Worm (Caenorhabditis elegans): ENCODE data around the gene F36H1.11.

F36H1.11 gene

ce11 chrIV:11021512-11022268 lies 27.3 kb upstream of the F36H1.11 start, which contains the start of gene mogs-1 (continued):
- 0 out of 2 replicates have a peak, but pooled peaks have one; percentile 4 for TF ChIP-seq mcd-1 (GFP tag; IDR thresholded peaks at IDR 0.05)

DNA sequence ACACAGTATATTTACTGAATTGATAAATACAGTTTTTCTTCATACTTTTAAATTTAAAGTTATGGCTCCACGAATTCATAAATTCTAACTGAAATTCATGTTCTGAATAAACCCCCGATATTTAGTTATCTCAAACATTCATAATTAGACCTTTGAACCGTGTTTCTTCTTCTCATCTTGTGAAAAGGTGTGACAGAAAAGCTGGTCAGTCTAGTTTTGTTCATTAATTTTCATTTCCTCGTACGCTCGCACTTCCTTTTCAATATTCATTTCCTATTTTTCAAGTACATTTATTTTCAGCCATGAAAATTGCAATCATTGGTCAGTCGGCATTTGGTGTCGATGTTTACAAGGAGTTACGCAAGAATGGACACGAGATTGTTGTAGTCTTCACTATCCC lies 26.7 kb upstream of the F36H1.11 start, which contains the start of gene alh-3:
alh-3 (plus strand) TSS at position 301 of the 400 bp plus-strand sequence.
- TF ChIP-seq ama-1 (optimal IDR thresholded peaks at IDR 0.05): peak; percentile 7
- TF ChIP-seq ama-1 (GFP tag; optimal IDR thresholded peaks at IDR 0.05): no peak
- no peak for TF ChIP-seq hrde-1 (tag; optimal IDR thresholded peaks at IDR 0.05; ENCODE audit: borderline replicate concordance)

DNA sequence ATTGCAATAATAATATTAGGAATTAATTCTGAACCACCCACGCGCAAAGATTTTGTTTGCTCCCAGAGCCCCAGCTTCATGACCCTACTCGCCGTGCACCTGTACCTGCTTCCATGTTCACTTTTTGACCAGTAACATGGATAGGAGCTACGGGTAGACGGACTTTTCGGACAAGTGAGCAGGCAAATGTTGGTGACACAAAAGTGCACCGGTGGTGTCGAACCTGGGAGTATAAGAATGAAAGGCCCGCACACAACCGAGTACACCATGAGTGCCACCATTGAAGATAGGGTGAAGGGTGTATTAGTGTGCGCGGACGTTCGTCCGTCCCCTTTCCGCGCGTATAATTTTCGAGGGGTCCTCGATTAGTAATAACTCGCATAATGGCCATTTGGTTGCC lies 23.0 kb upstream of the F36H1.11 start:
- TF ChIP-seq bed-1 (GFP tag; IDR thresholded peaks at IDR 0.05): peak; percentile 56; the same call in 1 of the 2 replicates
- TF ChIP-seq hlh-26 (GFP tag; conservative IDR thresholded peaks at IDR 0.05): peak; percentile 75; the same call in 1 of the 2 replicates
- TF ChIP-seq F39B2.1 (GFP tag; IDR thresholded peaks at IDR 0.05): no peak
- TF ChIP-seq lag-1 (GFP tag; IDR thresholded peaks at IDR 0.05): no peak
- TF ChIP-seq ceh-100 (GFP tag; IDR thresholded peaks at IDR 0.05): peak; percentile 66; the same call in 1 of the 2 replicates
- TF ChIP-seq ceh-79 (tag; optimal IDR thresholded peaks at IDR 0.05): peak; percentile 93
- TF ChIP-seq B0019.2 (GFP tag; conservative IDR thresholded peaks at IDR 0.05): peak; percentile 68
- TF ChIP-seq zfh-2 (GFP tag; conservative IDR thresholded peaks at IDR 0.05): no peak; the same call in 1 of the 2 replicates
- TF ChIP-seq lin-35 (GFP tag; optimal IDR thresholded peaks at IDR 0.05): no peak
- no peak; the same call in 1 of the 2 replicates for TF ChIP-seq Y95B8A.8 (GFP tag; IDR thresholded peaks at IDR 0.05)
- TF ChIP-seq B0336.3 (GFP tag; IDR thresholded peaks at IDR 0.05): peak; percentile 90
- TF ChIP-seq F55B11.4 (tag; optimal IDR thresholded peaks at IDR 0.05; ENCODE audit: borderline replicate concordance, insufficient read depth): no peak
- TF ChIP-seq lin-26 (GFP tag; IDR thresholded peaks at IDR 0.05): peak; percentile 99
- TF ChIP-seq F10E7.11 (tag; optimal IDR thresholded peaks at IDR 0.05): peak; percentile 82
- TF ChIP-seq Y56A3A.18 (GFP tag; IDR thresholded peaks at IDR 0.05): 0 out of 2 replicates have a peak, but pooled peaks have one; percentile 43
- TF ChIP-seq Y79H2A.3 (GFP tag; conservative IDR thresholded peaks at IDR 0.05): peak; percentile 79; the same call in 1 of the 2 replicates
- peak; percentile 55 for TF ChIP-seq ama-1 (optimal IDR thresholded peaks at IDR 0.05)
- TF ChIP-seq ama-1 (GFP tag; optimal IDR thresholded peaks at IDR 0.05): peak; percentile 41 to 76
- TF ChIP-seq cebp-1 (GFP tag; IDR thresholded peaks at IDR 0.05): peak; percentile 56; the same call in 1 of the 2 replicates
- peak; percentile 81 for TF ChIP-seq cebp-1 (tag; optimal IDR thresholded peaks at IDR 0.05)
- peak; percentile 98 for TF ChIP-seq tbp1 (GFP tag; optimal IDR thresholded peaks at IDR 0.05)
- peak; percentile 54 for TF ChIP-seq xnd-1 (tag; optimal IDR thresholded peaks at IDR 0.05)
- peak; percentile 74 for TF ChIP-seq hmg-1.2 (GFP tag; IDR thresholded peaks at IDR 0.05)
- peak; percentile 96; the same call in 1 of the 2 replicates for TF ChIP-seq ceh-58 (GFP tag; IDR thresholded peaks at IDR 0.05)
- peak; percentile 96 for TF ChIP-seq ztf-25 (GFP tag; IDR thresholded peaks at IDR 0.05)
- peak; percentile 49 for TF ChIP-seq F23B12.7 (tag; optimal IDR thresholded peaks at IDR 0.05; ENCODE audit: insufficient read depth)
- TF ChIP-seq nhr-90 (tag; optimal IDR thresholded peaks at IDR 0.05): peak; percentile 97
- peak; percentile 95 for TF ChIP-seq hrde-1 (tag; optimal IDR thresholded peaks at IDR 0.05; ENCODE audit: borderline replicate concordance)
- peak; percentile 51 for TF ChIP-seq nhr-179 (tag; optimal IDR thresholded peaks at IDR 0.05)
- peak; percentile 76 for TF ChIP-seq somi-1 (GFP tag; optimal IDR thresholded peaks at IDR 0.05)
- TF ChIP-seq mcd-1 (GFP tag; IDR thresholded peaks at IDR 0.05): peak; percentile 71
- TF ChIP-seq unc-130 (GFP tag; optimal IDR thresholded peaks at IDR 0.05): peak; percentile 84
- peak; percentile 80 for TF ChIP-seq T26A5.8 (tag; optimal IDR thresholded peaks at IDR 0.05)
- TF ChIP-seq nhr-27 (tag; optimal IDR thresholded peaks at IDR 0.05): peak; percentile 84
- TF ChIP-seq K11D2.4 (GFP tag; IDR thresholded peaks at IDR 0.05): 0 out of 2 replicates have a peak, but pooled peaks have one; percentile 51
- TF ChIP-seq efl-1 (GFP tag; optimal IDR thresholded peaks at IDR 0.05): peak; percentile 18
- TF ChIP-seq sdz-38 (tag; optimal IDR thresholded peaks at IDR 0.05): peak; percentile 64
- peak; percentile 85 for TF ChIP-seq ceh-27 (GFP tag; optimal IDR thresholded peaks at IDR 0.05)
- peak; percentile 82; the same call in 1 of the 2 replicates for TF ChIP-seq ztf-28 (GFP tag; IDR thresholded peaks at IDR 0.05)
- peak; percentile 93 for TF ChIP-seq athp-1 (tag; optimal IDR thresholded peaks at IDR 0.05)
- TF ChIP-seq bed-2 (GFP tag; IDR thresholded peaks at IDR 0.05): peak; percentile 72; the same call in 1 of the 2 replicates
- peak; percentile 95 for TF ChIP-seq mxl-1 (tag; optimal IDR thresholded peaks at IDR 0.05)

Data from whole organism, young adult.